Fruit fly (Drosophila melanogaster): ENCODE measurements around the gene Rpt4.

Gene Rpt4

DNA sequence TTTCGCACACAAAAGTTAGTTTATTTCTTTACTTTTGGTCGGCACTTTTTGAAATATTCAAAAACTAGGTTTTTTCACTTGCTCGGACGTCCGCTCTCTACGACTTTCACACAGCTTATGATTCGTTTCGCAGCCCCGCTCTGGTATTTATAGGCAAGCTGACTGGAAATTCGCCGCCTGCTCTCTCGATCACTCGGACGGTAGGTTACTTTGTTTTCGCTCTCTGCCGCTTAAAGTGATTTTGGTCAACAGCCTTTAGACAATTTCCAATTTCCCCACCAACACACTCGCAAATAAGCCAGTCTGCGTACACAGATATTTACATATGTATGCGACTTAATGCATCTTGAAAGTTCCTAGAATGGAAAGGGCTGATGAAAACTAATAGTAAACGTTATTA, 7.6 kb downstream of the Rpt4 start, which contains the start of gene CG11700:
CG11700 (minus strand) TSS at position 106 of the 400 bp plus-strand sequence.
- TF ChIP-seq EcR (GFP tag; optimal IDR thresholded peaks at IDR 0.05) (peak; percentile 64), CG12605 (GFP tag; IDR thresholded peaks at IDR 0.05) (0 out of 2 replicates have a peak, but pooled peaks have one; percentile 19), Ets98B (GFP tag; IDR thresholded peaks at IDR 0.05) (peak; percentile 33; the same call in 1 of the 2 replicates), CG4496 (GFP tag; IDR thresholded peaks at IDR 0.05) (0 out of 3 replicates have a peak, but pooled peaks have one; percentile 31), CG10348 (GFP tag; IDR thresholded peaks at IDR 0.05) (no peak)

dm6 chrX:6279629-6280073, 11.4 kb downstream of the Rpt4 start, which contains the start of gene Ubi-p5E:
Ubi-p5E (minus strand) TSS chrX:6279647.
- 0 out of 2 replicates have a peak, but pooled peaks have one; percentile 14 for TF ChIP-seq CG12605 (GFP tag; IDR thresholded peaks at IDR 0.05)
- no peak for TF ChIP-seq CG14655 (GFP tag; optimal IDR thresholded peaks at IDR 0.05)
- TF ChIP-seq CG8301 (tag; optimal IDR thresholded peaks at IDR 0.05), result no peak
- no peak for TF ChIP-seq CG9948 (tag; optimal IDR thresholded peaks at IDR 0.05)
- 0 out of 3 replicates have a peak, but pooled peaks have one; percentile 38 for TF ChIP-seq CG4496 (GFP tag; IDR thresholded peaks at IDR 0.05)
- peak; percentile 90 for TF ChIP-seq EcR (GFP tag; optimal IDR thresholded peaks at IDR 0.05)

DNA sequence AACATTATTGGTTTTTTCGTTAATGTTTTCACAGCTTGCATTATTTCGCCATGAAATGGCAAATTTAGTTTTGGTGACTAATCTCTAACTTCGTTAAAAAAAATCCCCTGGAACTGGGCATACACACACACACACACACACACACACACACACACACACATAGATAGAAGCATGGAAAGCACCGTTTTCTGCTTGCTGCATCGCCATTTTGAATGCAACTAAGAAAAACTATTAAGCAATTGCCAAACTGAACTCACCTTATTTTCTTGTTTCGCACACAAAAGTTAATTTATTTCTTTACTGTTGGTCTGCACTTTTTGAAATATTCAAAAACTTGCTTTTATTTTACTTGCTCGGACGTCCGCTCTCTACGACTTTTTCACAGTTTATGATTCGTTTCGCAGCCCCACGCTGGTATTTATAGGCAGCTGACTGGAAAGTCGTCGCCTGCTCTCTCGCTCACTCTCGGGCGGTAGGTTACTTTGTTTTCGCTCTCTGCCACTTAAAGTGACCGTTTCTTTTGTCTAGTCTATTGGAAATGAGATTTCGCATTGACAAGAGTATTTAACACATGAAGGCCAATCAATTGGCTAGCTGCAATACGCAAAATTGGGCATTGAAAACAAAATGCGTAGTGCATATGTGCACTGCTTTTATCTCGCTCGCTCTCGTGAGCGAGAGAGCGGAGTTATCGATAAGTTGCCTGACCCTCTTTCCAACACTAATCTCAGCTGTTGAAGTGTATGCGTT, 12.0 kb downstream of the Rpt4 start:
- TF ChIP-seq CG4496 (GFP tag; IDR thresholded peaks at IDR 0.05) (0 out of 3 replicates have a peak, but pooled peaks have one; percentile 15), Ets98B (GFP tag; IDR thresholded peaks at IDR 0.05) (no peak), CG8159 (tag; optimal IDR thresholded peaks at IDR 0.05) (peak; percentile 26)

DNA sequence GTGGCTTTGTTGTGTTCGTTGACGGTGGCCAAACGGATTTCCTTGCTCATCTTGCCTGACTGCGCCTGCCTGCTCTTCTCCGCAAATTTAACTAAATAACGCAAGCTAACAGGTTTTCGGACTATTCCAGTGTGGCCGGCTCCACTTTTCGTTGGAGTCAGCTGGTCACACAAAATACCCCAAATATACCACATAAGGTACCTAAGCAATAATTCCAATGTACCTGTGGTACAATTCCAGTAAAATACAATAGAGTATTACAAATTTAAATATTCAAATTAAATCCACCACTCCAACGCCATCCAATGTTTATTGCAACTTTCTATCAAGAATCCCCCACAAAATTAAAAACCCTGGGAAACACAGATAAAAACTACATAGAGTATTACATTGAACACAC, 14.5 kb downstream of the Rpt4 start, which contains the start of gene CG3566:
CG3566 (minus strand) TSS at position 135 of the 400 bp plus-strand sequence.
- no peak for TF ChIP-seq CG34367 (tag; optimal IDR thresholded peaks at IDR 0.05)
- TF ChIP-seq Pif1B (GFP tag; optimal IDR thresholded peaks at IDR 0.05), result no peak
- TF ChIP-seq Pif1A (GFP tag; optimal IDR thresholded peaks at IDR 0.05), result no peak
- TF ChIP-seq Snoo (tag; optimal IDR thresholded peaks at IDR 0.05), result no peak
- no peak for TF ChIP-seq CG10348 (GFP tag; IDR thresholded peaks at IDR 0.05)
- no peak for TF ChIP-seq D1 (tag; optimal IDR thresholded peaks at IDR 0.05)
- TF ChIP-seq CG14655 (GFP tag; optimal IDR thresholded peaks at IDR 0.05), result no peak
- TF ChIP-seq EcR (GFP tag; optimal IDR thresholded peaks at IDR 0.05), result no peak

DNA sequence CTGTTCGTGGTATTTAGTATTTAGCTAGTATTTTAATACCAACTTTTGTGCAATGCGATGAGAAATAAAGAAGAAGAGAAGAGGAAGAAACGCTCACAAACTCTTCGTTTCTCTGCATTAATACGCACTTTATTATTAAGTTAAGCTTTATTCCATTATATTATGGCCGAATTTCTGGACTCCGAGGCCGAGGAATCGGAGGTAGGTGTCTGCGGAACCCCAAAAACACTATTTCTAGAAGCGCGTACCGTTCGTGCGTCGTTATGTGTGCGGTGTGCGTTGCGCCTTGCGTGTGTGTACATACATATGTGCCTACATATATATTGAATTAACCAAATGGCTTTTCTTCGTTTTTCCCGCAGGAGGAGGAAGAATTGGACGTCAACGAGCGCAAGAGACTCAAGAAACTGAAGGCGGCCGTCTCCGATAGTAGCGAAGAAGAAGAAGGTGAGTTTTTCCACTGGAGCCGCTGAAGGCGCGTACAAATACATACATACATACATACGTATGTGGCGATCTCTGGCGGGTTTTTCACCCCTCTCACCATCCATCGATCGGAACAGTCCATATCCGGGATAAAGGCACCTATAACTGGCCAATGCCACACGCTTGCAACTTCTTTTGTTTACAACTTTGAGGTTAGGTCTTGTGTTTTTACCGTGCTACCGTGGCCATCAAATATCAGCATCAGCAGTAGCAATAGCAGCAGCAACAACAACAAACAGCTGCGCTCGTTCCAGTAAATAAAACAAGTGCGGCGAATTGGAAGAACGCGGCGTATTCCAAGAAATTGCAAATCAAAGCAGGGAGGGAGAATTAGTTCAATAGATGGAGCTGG, 23.1 kb downstream of the Rpt4 start, which contains the start of gene Spt6:
Spt6 (plus strand) TSS at position 53 of the 838 bp plus-strand sequence.
- TF ChIP-seq Ets98B (GFP tag; IDR thresholded peaks at IDR 0.05) (no peak; the same call in 1 of the 2 replicates), CG17806 (tag; optimal IDR thresholded peaks at IDR 0.05) (no peak), D1 (tag; optimal IDR thresholded peaks at IDR 0.05) (no peak), Pif1B (GFP tag; optimal IDR thresholded peaks at IDR 0.05) (no peak), EcR (GFP tag; optimal IDR thresholded peaks at IDR 0.05) (peak; percentile 9), CG13204 (GFP tag; optimal IDR thresholded peaks at IDR 0.05) (no peak), gl (tag; optimal IDR thresholded peaks at IDR 0.05) (no peak)

dm6 chrX:6267187-6267711, 23.8 kb downstream of the Rpt4 start, which contains the start of gene schlank:
schlank (minus strand) TSS chrX:6267228.
- TF ChIP-seq CG14655 (GFP tag; optimal IDR thresholded peaks at IDR 0.05) (no peak), Ets98B (GFP tag; IDR thresholded peaks at IDR 0.05) (peak; percentile 65), CG9948 (tag; optimal IDR thresholded peaks at IDR 0.05) (peak; percentile 8), CG32121 (GFP tag; IDR thresholded peaks at IDR 0.05) (peak; percentile 64), CG13204 (GFP tag; optimal IDR thresholded peaks at IDR 0.05) (no peak), CG17806 (tag; optimal IDR thresholded peaks at IDR 0.05) (peak; percentile 28), Pif1A (GFP tag; optimal IDR thresholded peaks at IDR 0.05) (no peak), EcR (GFP tag; optimal IDR thresholded peaks at IDR 0.05) (no peak), gl (tag; optimal IDR thresholded peaks at IDR 0.05) (no peak), CG12605 (GFP tag; IDR thresholded peaks at IDR 0.05) (no peak), Snoo (tag; optimal IDR thresholded peaks at IDR 0.05) (peak; percentile 7), CG4496 (GFP tag; IDR thresholded peaks at IDR 0.05) (peak; percentile 82), CG34367 (tag; optimal IDR thresholded peaks at IDR 0.05) (peak; percentile 28), CG8301 (tag; optimal IDR thresholded peaks at IDR 0.05) (peak; percentile 39), CG8159 (tag; optimal IDR thresholded peaks at IDR 0.05) (peak; percentile 63), CG15710 (tag; optimal IDR thresholded peaks at IDR 0.05) (peak; percentile 43), D1 (tag; optimal IDR thresholded peaks at IDR 0.05) (no peak), rn (GFP tag; IDR thresholded peaks at IDR 0.05) (0 out of 2 replicates have a peak, but pooled peaks have one; percentile 31), Pif1B (GFP tag; optimal IDR thresholded peaks at IDR 0.05) (no peak), fd96Ca (GFP tag; IDR thresholded peaks at IDR 0.05) (peak; percentile 74; the same call in 2 of the 3 replicates), CG10348 (GFP tag; IDR thresholded peaks at IDR 0.05) (no peak)

Data from whole organism, pupa.